Worm (Caenorhabditis elegans): ENCODE measurements around the gene K02B2.6.

K02B2.6 gene

ce11 chrIV:5928957-5929356, 33.1 kb downstream of the K02B2.6 start:
- TF ChIP-seq ceh-43 (GFP tag; optimal IDR thresholded peaks at IDR 0.05) (no peak), lin-32 (GFP tag; optimal IDR thresholded peaks at IDR 0.05) (peak; percentile 58)

DNA sequence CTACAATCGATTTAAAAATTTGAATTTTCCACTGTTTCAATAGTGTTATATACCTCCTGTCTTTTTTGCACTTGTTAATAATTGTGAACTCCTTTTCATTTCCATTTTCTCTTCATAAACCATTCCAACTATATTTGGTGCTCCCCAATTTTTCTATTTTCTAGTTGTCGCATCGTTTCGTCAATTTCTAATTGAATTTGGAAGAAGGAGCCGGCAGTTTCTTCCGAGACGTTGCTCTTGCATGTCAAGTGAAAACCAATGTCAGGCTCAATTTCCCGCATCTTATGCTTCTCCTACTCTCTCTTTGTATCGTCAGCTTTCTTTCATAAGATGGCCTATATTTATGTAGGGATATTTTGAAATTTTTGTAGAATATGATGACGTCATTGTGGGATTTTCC, 34.3 kb downstream of the K02B2.6 start:
- no peak for TF ChIP-seq cnd-1 (tag; optimal IDR thresholded peaks at IDR 0.05)
- TF ChIP-seq ceh-43 (GFP tag; optimal IDR thresholded peaks at IDR 0.05) = no peak
- TF ChIP-seq blmp-1 (tag; optimal IDR thresholded peaks at IDR 0.05) = no peak
- peak; percentile 95 for TF ChIP-seq ces-1 (GFP tag; optimal IDR thresholded peaks at IDR 0.05)
- no peak for TF ChIP-seq nhr-2 (tag; optimal IDR thresholded peaks at IDR 0.05)
- no peak for TF ChIP-seq tbx-8 (GFP tag; optimal IDR thresholded peaks at IDR 0.05)

ce11 chrIV:5926643-5927042, 35.4 kb downstream of the K02B2.6 start:
- TF ChIP-seq ces-1 (GFP tag; optimal IDR thresholded peaks at IDR 0.05) (peak; percentile 82), ceh-43 (GFP tag; optimal IDR thresholded peaks at IDR 0.05) (peak; percentile 69), sptf-1 (tag; optimal IDR thresholded peaks at IDR 0.05) (peak; percentile 88), tbx-8 (GFP tag; optimal IDR thresholded peaks at IDR 0.05) (no peak), blmp-1 (tag; optimal IDR thresholded peaks at IDR 0.05) (peak; percentile 62), nhr-12 (tag; optimal IDR thresholded peaks at IDR 0.05) (no peak), cnd-1 (tag; optimal IDR thresholded peaks at IDR 0.05) (peak; percentile 69), sem-2 (GFP tag; optimal IDR thresholded peaks at IDR 0.05) (no peak), M03D4.4 (tag; optimal IDR thresholded peaks at IDR 0.05) (no peak)

- TF ChIP-seq bed-3 (GFP tag; optimal IDR thresholded peaks at IDR 0.05) (no peak), pha-4 (tag; optimal IDR thresholded peaks at IDR 0.05) (no peak), elt-1 (tag; optimal IDR thresholded peaks at IDR 0.05; ENCODE audit: borderline replicate concordance, insufficient read depth) (peak; percentile 13)
Measured at ce11 chrIV:5924241-5924640, 37.8 kb downstream of the K02B2.6 start.

ce11 chrIV:5923112-5923511, 39.0 kb downstream of the K02B2.6 start:
- TF ChIP-seq nhr-76 (tag; optimal IDR thresholded peaks at IDR 0.05) (no peak), tbx-8 (GFP tag; optimal IDR thresholded peaks at IDR 0.05) (no peak), unc-39 (tag; optimal IDR thresholded peaks at IDR 0.05) (no peak), snpc-4 (tag; optimal IDR thresholded peaks at IDR 0.05) (no peak), elt-3 (tag; optimal IDR thresholded peaks at IDR 0.05) (no peak), unc-62 (GFP tag; optimal IDR thresholded peaks at IDR 0.05) (peak; percentile 63)

ce11 chrIV:5917026-5917425, 45.0 kb downstream of the K02B2.6 start, which contains the start of gene dhhc-13:
TSS of gene dhhc-13 (plus strand) at chrIV:5917326.
- TF ChIP-seq lin-13 (tag; optimal IDR thresholded peaks at IDR 0.05) (no peak), nhr-237 (tag; optimal IDR thresholded peaks at IDR 0.05) (no peak), unc-39 (tag; optimal IDR thresholded peaks at IDR 0.05) (no peak), unc-62 (GFP tag; optimal IDR thresholded peaks at IDR 0.05) (no peak)

DNA sequence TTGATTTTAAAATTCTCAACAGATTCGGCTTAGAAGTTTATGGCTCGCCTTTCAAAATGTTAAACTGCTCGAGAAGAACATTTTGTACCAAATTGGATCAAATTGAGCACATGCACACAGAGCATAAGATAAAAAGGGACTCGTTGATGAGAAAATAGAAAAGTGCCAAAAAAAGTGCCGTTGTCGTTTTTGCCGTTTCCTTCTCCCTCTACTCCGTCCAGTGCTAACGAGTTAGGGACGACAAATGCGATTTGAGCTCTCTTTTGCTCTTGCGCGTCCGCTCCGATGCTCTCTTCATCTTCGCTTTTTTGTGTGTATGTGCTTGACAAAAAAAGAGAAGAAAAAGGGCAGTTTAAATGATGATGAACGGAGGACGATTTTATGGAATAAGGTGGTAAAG, 46.9 kb downstream of the K02B2.6 start:
- TF ChIP-seq ces-1 (GFP tag; optimal IDR thresholded peaks at IDR 0.05) (peak; percentile 76), M03D4.4 (tag; optimal IDR thresholded peaks at IDR 0.05) (no peak), ceh-43 (GFP tag; optimal IDR thresholded peaks at IDR 0.05) (no peak)
